Worm (Caenorhabditis elegans): ENCODE data around the gene str-32.

The str-32 gene

ce11 chrV:4895744-4896143 lies 14.5 kb upstream of the str-32 start, which contains the start of gene ugt-9:
Gene ugt-9, plus strand, starts transcription at chrV:4896048.
- TF ChIP-seq hnd-1 (tag; optimal IDR thresholded peaks at IDR 0.05): no peak
- no peak for TF ChIP-seq ceh-13 (GFP tag; optimal IDR thresholded peaks at IDR 0.05)
- no peak for TF ChIP-seq tbx-11 (GFP tag; IDR thresholded peaks at IDR 0.05)
- TF ChIP-seq hmg-4 (GFP tag; optimal IDR thresholded peaks at IDR 0.05): no peak
- no peak for TF ChIP-seq B0310.2 (tag; optimal IDR thresholded peaks at IDR 0.05)
- no peak for TF ChIP-seq ama-1 (optimal IDR thresholded peaks at IDR 0.05)
- TF ChIP-seq aly-1 (tag; optimal IDR thresholded peaks at IDR 0.05): no peak
- no peak for TF ChIP-seq ets-7 (tag; optimal IDR thresholded peaks at IDR 0.05)
- no peak for TF ChIP-seq hmbx-1 (tag; optimal IDR thresholded peaks at IDR 0.05)

- TF ChIP-seq tbx-37 (GFP tag; conservative IDR thresholded peaks at IDR 0.05) (no peak), F13C5.2 (tag; optimal IDR thresholded peaks at IDR 0.05) (no peak), hmg-4 (GFP tag; optimal IDR thresholded peaks at IDR 0.05) (no peak), ets-7 (tag; optimal IDR thresholded peaks at IDR 0.05) (no peak), aly-1 (tag; optimal IDR thresholded peaks at IDR 0.05) (no peak), B0310.2 (tag; optimal IDR thresholded peaks at IDR 0.05) (no peak), tbx-11 (GFP tag; IDR thresholded peaks at IDR 0.05) (no peak), ama-1 (optimal IDR thresholded peaks at IDR 0.05) (no peak), ceh-13 (GFP tag; optimal IDR thresholded peaks at IDR 0.05) (no peak), hmbx-1 (tag; optimal IDR thresholded peaks at IDR 0.05) (no peak), flt-1 (GFP tag; IDR thresholded peaks at IDR 0.05) (no peak), hnd-1 (tag; optimal IDR thresholded peaks at IDR 0.05) (no peak), scrt-1 (GFP tag; IDR thresholded peaks at IDR 0.05) (no peak), ceh-36 (tag; optimal IDR thresholded peaks at IDR 0.05) (no peak), sea-1 (GFP tag; conservative IDR thresholded peaks at IDR 0.05) (no peak), tra-4 (tag; optimal IDR thresholded peaks at IDR 0.05) (no peak), pes-1 (GFP tag; IDR thresholded peaks at IDR 0.05) (no peak)
Observed at ce11 chrV:4894971-4895370, 13.7 kb upstream of the str-32 start, which contains the start of gene ugt-11. Gene ugt-11, minus strand, starts transcription at chrV:4895071.

ce11 chrV:4891305-4891704 lies 10.0 kb upstream of the str-32 start:
- TF ChIP-seq tra-4 (tag; optimal IDR thresholded peaks at IDR 0.05) (no peak), B0310.2 (tag; optimal IDR thresholded peaks at IDR 0.05) (no peak), ceh-36 (tag; optimal IDR thresholded peaks at IDR 0.05) (no peak), sea-1 (GFP tag; conservative IDR thresholded peaks at IDR 0.05) (no peak), tbx-11 (GFP tag; IDR thresholded peaks at IDR 0.05) (no peak)

DNA sequence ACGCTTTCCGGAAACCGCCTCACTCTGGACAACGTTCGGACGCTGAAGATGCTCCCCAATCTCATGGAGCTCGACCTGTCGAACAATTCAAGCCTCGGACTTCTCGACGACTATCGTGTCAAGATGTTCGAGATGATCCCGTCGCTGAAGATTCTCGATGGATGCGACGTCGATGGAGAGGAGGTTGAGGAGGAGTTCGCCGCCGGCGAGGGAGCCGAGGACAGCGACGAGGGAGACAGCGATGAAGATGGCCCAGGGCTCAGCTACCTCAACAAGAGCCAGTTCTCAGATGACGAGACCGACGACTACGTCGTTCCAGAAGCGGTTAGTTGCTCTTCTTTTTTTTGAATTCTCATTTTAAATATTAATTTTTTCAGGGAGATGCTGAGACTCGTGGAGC lies 9.5 kb upstream of the str-32 start:
- TF ChIP-seq hmg-4 (GFP tag; optimal IDR thresholded peaks at IDR 0.05) (no peak), B0310.2 (tag; optimal IDR thresholded peaks at IDR 0.05) (no peak), tra-4 (tag; optimal IDR thresholded peaks at IDR 0.05) (no peak), ceh-13 (GFP tag; optimal IDR thresholded peaks at IDR 0.05) (no peak), ceh-36 (tag; optimal IDR thresholded peaks at IDR 0.05) (no peak), hmbx-1 (tag; optimal IDR thresholded peaks at IDR 0.05) (no peak), ets-7 (tag; optimal IDR thresholded peaks at IDR 0.05) (no peak), flt-1 (GFP tag; IDR thresholded peaks at IDR 0.05) (no peak), aly-1 (tag; optimal IDR thresholded peaks at IDR 0.05) (no peak), tbx-11 (GFP tag; IDR thresholded peaks at IDR 0.05) (no peak), hnd-1 (tag; optimal IDR thresholded peaks at IDR 0.05) (no peak), pes-1 (GFP tag; IDR thresholded peaks at IDR 0.05) (no peak), tbx-37 (GFP tag; conservative IDR thresholded peaks at IDR 0.05) (no peak), sea-1 (GFP tag; conservative IDR thresholded peaks at IDR 0.05) (no peak), ama-1 (optimal IDR thresholded peaks at IDR 0.05) (no peak), scrt-1 (GFP tag; IDR thresholded peaks at IDR 0.05) (no peak), F13C5.2 (tag; optimal IDR thresholded peaks at IDR 0.05) (no peak)

DNA sequence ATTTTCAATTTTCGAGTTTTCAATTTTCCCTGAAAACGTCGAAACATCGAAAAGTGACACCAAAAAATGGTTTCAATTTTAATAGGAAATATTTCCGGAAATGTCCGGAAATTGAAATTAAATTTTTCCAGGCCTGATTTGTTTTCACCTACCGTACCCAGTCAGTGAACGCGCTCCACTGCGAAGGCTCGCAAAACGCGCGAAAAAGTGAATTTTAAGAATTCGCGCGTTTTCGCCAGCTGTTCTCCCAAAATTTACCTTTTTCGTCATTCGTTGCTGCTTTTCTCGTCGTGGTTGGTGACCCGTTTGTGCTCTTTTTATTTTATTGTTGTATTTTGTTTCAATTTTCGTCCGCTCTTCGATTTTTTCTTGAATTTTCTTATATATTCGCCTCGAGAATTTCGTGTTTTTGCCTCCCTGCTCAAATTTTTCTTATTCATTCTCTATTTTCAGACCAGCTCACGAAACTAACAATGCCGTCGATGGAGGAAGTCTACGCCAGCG lies 8.8 kb upstream of the str-32 start, which contains the start of gene T19H12.2:
T19H12.2 (plus strand) TSS at position 454 of the 504 bp plus-strand sequence.
- TF ChIP-seq aly-1 (tag; optimal IDR thresholded peaks at IDR 0.05) (no peak), ceh-13 (GFP tag; optimal IDR thresholded peaks at IDR 0.05) (no peak), hmg-4 (GFP tag; optimal IDR thresholded peaks at IDR 0.05) (no peak), tbx-37 (GFP tag; conservative IDR thresholded peaks at IDR 0.05) (no peak), ets-7 (tag; optimal IDR thresholded peaks at IDR 0.05) (no peak), flt-1 (GFP tag; IDR thresholded peaks at IDR 0.05) (no peak), tbx-11 (GFP tag; IDR thresholded peaks at IDR 0.05) (no peak), F13C5.2 (tag; optimal IDR thresholded peaks at IDR 0.05) (no peak), hnd-1 (tag; optimal IDR thresholded peaks at IDR 0.05) (no peak), pes-1 (GFP tag; IDR thresholded peaks at IDR 0.05) (no peak), ceh-36 (tag; optimal IDR thresholded peaks at IDR 0.05) (no peak), B0310.2 (tag; optimal IDR thresholded peaks at IDR 0.05) (no peak), hmbx-1 (tag; optimal IDR thresholded peaks at IDR 0.05) (no peak), sea-1 (GFP tag; conservative IDR thresholded peaks at IDR 0.05) (no peak), tra-4 (tag; optimal IDR thresholded peaks at IDR 0.05) (no peak)

DNA sequence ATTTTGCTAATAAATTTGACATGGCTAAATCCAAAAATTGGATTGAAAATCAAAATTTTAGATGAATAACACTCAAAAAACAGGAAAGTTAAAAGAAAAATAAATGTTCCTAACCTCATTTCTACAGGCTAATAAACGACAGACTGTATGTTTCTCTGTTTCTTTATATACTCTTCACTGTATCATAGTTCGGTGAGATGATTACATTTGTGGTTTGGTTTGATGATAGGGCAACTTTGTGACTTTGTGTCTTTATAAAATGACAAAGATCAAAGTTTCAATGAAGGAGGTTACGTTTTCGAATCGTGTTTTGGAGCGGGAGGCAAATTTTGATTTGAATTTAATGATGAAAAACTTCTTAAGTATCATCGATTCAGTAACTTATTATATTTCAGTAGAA lies 8.2 kb upstream of the str-32 start, which contains the start of gene ugt-12:
ugt-12 (minus strand) TSS at position 153 of the 400 bp plus-strand sequence.
- TF ChIP-seq tra-4 (tag; optimal IDR thresholded peaks at IDR 0.05): no peak
- no peak for TF ChIP-seq hmg-4 (GFP tag; optimal IDR thresholded peaks at IDR 0.05)
- no peak for TF ChIP-seq aly-1 (tag; optimal IDR thresholded peaks at IDR 0.05)
- TF ChIP-seq tbx-37 (GFP tag; conservative IDR thresholded peaks at IDR 0.05): no peak
- no peak for TF ChIP-seq pes-1 (GFP tag; IDR thresholded peaks at IDR 0.05)
- TF ChIP-seq ceh-13 (GFP tag; optimal IDR thresholded peaks at IDR 0.05): no peak
- no peak for TF ChIP-seq hmbx-1 (tag; optimal IDR thresholded peaks at IDR 0.05)
- TF ChIP-seq B0310.2 (tag; optimal IDR thresholded peaks at IDR 0.05): no peak
- TF ChIP-seq ama-1 (optimal IDR thresholded peaks at IDR 0.05): no peak
- no peak for TF ChIP-seq sea-1 (GFP tag; conservative IDR thresholded peaks at IDR 0.05)
- no peak for TF ChIP-seq F13C5.2 (tag; optimal IDR thresholded peaks at IDR 0.05)
- TF ChIP-seq scrt-1 (GFP tag; IDR thresholded peaks at IDR 0.05): no peak
- no peak for TF ChIP-seq ceh-36 (tag; optimal IDR thresholded peaks at IDR 0.05)
- TF ChIP-seq flt-1 (GFP tag; IDR thresholded peaks at IDR 0.05): no peak

DNA sequence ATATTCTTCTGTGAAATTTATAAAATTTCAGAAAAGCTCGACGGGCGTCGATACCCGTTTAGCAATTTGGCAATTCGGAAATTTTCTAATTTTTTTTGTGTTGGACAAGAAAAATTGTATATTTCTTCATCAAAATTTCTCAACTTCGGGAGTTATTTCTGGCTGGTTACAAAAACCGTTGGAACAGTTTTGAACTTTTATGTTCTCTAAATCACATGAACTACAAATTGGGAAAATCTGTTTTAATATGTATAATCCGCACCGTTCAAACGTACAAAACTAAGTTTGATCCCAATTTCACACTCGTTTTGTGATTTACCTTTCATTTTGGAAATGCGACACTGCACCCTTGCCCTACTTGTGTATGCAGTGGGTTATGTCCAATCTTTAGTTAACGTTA lies 4.1 kb upstream of the str-32 start, which contains the start of gene T19H12.3:
T19H12.3 (plus strand) TSS at position 301 of the 400 bp plus-strand sequence.
- TF ChIP-seq aly-1 (tag; optimal IDR thresholded peaks at IDR 0.05) (no peak), ceh-13 (GFP tag; optimal IDR thresholded peaks at IDR 0.05) (no peak), sea-1 (GFP tag; conservative IDR thresholded peaks at IDR 0.05) (no peak), hnd-1 (tag; optimal IDR thresholded peaks at IDR 0.05) (no peak), ama-1 (optimal IDR thresholded peaks at IDR 0.05) (no peak), hmbx-1 (tag; optimal IDR thresholded peaks at IDR 0.05) (no peak), tbx-11 (GFP tag; IDR thresholded peaks at IDR 0.05) (no peak), ceh-36 (tag; optimal IDR thresholded peaks at IDR 0.05) (no peak), hmg-4 (GFP tag; optimal IDR thresholded peaks at IDR 0.05) (no peak), pes-1 (GFP tag; IDR thresholded peaks at IDR 0.05) (no peak), scrt-1 (GFP tag; IDR thresholded peaks at IDR 0.05) (no peak), tra-4 (tag; optimal IDR thresholded peaks at IDR 0.05) (no peak), ets-7 (tag; optimal IDR thresholded peaks at IDR 0.05) (no peak), flt-1 (GFP tag; IDR thresholded peaks at IDR 0.05) (no peak), B0310.2 (tag; optimal IDR thresholded peaks at IDR 0.05) (no peak), tbx-37 (GFP tag; conservative IDR thresholded peaks at IDR 0.05) (no peak), F13C5.2 (tag; optimal IDR thresholded peaks at IDR 0.05) (no peak)

Measured in whole organism, early embryonic.